Fruit fly (Drosophila melanogaster) whole organism, prepupa: ENCODE measurements around the gene CG31370.

Experiments used
- CG10669 ChIP-seq: fragments of 200-800 bp; sonication (Bioruptor generic); optimal IDR thresholded peaks from 3 replicates; lab custom pipeline; 2018; ENCODE audit warnings: missing biosample characterization, mild to moderate bottlenecking, missing genetic modification characterization, moderate library complexity
- CG11294 ChIP-seq: fragments of 200-800 bp; sonication (Bioruptor generic); IDR thresholded peaks from 2 replicates; pipeline ENCODE4 v1.3.6; 2022; ENCODE audit warnings: missing biosample characterization, missing genetic modification characterization
- CG11762 ChIP-seq: fragments of 200-800 bp; sonication (Bioruptor generic); optimal IDR thresholded peaks from 3 replicates; lab custom pipeline; 2016; ENCODE audit warnings: missing biosample characterization, missing genetic modification characterization; ENCODE audit not compliant: insufficient read depth
- CG11902 ChIP-seq: fragments of 200-800 bp; sonication (Bioruptor generic); optimal IDR thresholded peaks from 3 replicates; lab custom pipeline; 2016; ENCODE audit warnings: missing biosample characterization, missing genetic modification characterization
- CG15336 ChIP-seq: fragments of 200-800 bp; sonication (Bioruptor generic); IDR thresholded peaks from 2 replicates; pipeline ENCODE4 v1.3.6; 2022; ENCODE audit warnings: missing biosample characterization, missing genetic modification characterization
- CG16779 ChIP-seq: fragments of 200-800 bp; sonication (Bioruptor generic); optimal IDR thresholded peaks from 3 replicates; lab custom pipeline; 2017; ENCODE audit warnings: missing biosample characterization, mild to moderate bottlenecking, missing genetic modification characterization
- CG3032 ChIP-seq: fragments of 200-800 bp; optimal IDR thresholded peaks from 2 replicates; lab custom pipeline; 2019; ENCODE audit warnings: missing biosample characterization, mild to moderate bottlenecking, missing genetic modification characterization, moderate library complexity
- CG31627 ChIP-seq: fragments of 200-800 bp; sonication (Bioruptor generic); optimal IDR thresholded peaks from 3 replicates; lab custom pipeline; 2016; ENCODE audit warnings: missing biosample characterization, missing genetic modification characterization
- CG34406 ChIP-seq: fragments of 200-800 bp; sonication (Bioruptor generic); optimal IDR thresholded peaks from 3 replicates; lab custom pipeline; 2016; ENCODE audit warnings: missing biosample characterization, missing genetic modification characterization
- CG3919 ChIP-seq: fragments of 200-800 bp; sonication (Bioruptor generic); optimal IDR thresholded peaks from 3 replicates; lab custom pipeline; 2016; ENCODE audit warnings: missing biosample characterization, missing genetic modification characterization
- CG4318 ChIP-seq: fragments of 200-800 bp; sonication (Bioruptor generic); optimal IDR thresholded peaks from 3 replicates; lab custom pipeline; 2017; ENCODE audit warnings: missing biosample characterization, mild to moderate bottlenecking, missing genetic modification characterization
- CG6163 ChIP-seq: fragments of 200-800 bp; sonication (Bioruptor generic); IDR thresholded peaks from 3 replicates; pipeline ENCODE4 v1.3.6; 2022; ENCODE audit warnings: missing biosample characterization, missing genetic modification characterization
- CG6276 ChIP-seq: fragments of 200-800 bp; sonication (Bioruptor generic); optimal IDR thresholded peaks from 2 replicates; lab custom pipeline; 2017; ENCODE audit warnings: missing biosample characterization, mild to moderate bottlenecking, missing genetic modification characterization
- CG6792 ChIP-seq: fragments of 200-800 bp; sonication (Bioruptor generic); optimal IDR thresholded peaks from 3 replicates; lab custom pipeline; 2016; ENCODE audit warnings: missing biosample characterization, missing genetic modification characterization
- CG8319 ChIP-seq: fragments of 200-800 bp; sonication (Bioruptor generic); optimal IDR thresholded peaks from 3 replicates; lab custom pipeline; 2016; ENCODE audit warnings: missing biosample characterization, missing genetic modification characterization
- CG8632 ChIP-seq: fragments of 200-800 bp; sonication (Bioruptor generic); optimal IDR thresholded peaks from 3 replicates; lab custom pipeline; 2016; ENCODE audit warnings: missing biosample characterization, missing genetic modification characterization
- Eip78C ChIP-seq: fragments of 200-800 bp; sonication (Bioruptor generic); peaks from one replicate; lab custom pipeline; 2016; ENCODE audit warnings: missing biosample characterization, missing genetic modification characterization
- Eip93F ChIP-seq: fragments of 200-800 bp; sonication (Bioruptor generic); optimal IDR thresholded peaks from 2 replicates; lab custom pipeline; 2016; ENCODE audit warnings: missing biosample characterization, mild to moderate bottlenecking, missing genetic modification characterization
- Ets21C ChIP-seq: fragments of 200-800 bp; sonication (Bioruptor generic); optimal IDR thresholded peaks from 3 replicates; lab custom pipeline; 2016; ENCODE audit warnings: missing biosample characterization, missing genetic modification characterization
- Met ChIP-seq: fragments of 200-800 bp; sonication (Bioruptor generic); optimal IDR thresholded peaks from 3 replicates; lab custom pipeline; 2016; ENCODE audit warnings: missing biosample characterization, missing genetic modification characterization
- OdsH ChIP-seq: fragments of 200-800 bp; sonication (Bioruptor generic); optimal IDR thresholded peaks from 3 replicates; lab custom pipeline; 2016; ENCODE audit warnings: missing biosample characterization, missing genetic modification characterization
- Sox102F ChIP-seq: fragments of 200-800 bp; sonication (Bioruptor generic); optimal IDR thresholded peaks from 2 replicates; lab custom pipeline; 2016; ENCODE audit warnings: missing biosample characterization, mild to moderate bottlenecking, missing genetic modification characterization
- Sox14 ChIP-seq: fragments of 200-800 bp; sonication (Bioruptor generic); optimal IDR thresholded peaks from 3 replicates; lab custom pipeline; 2016; ENCODE audit warnings: missing biosample characterization, missing genetic modification characterization
- Sox15 ChIP-seq: fragments of 200-800 bp; sonication (Bioruptor generic); optimal IDR thresholded peaks from 3 replicates; lab custom pipeline; 2016; ENCODE audit warnings: missing biosample characterization, missing genetic modification characterization
- achi ChIP-seq: fragments of 200-800 bp; sonication (Bioruptor generic); optimal IDR thresholded peaks from 3 replicates; lab custom pipeline; 2016; ENCODE audit warnings: missing biosample characterization, missing genetic modification characterization
- acj6 ChIP-seq: fragments of 200-800 bp; sonication (Bioruptor generic); optimal IDR thresholded peaks from 3 replicates; lab custom pipeline; 2016; ENCODE audit warnings: missing biosample characterization, missing genetic modification characterization
- cyc ChIP-seq: fragments of 200-800 bp; sonication (Bioruptor generic); optimal IDR thresholded peaks from 3 replicates; lab custom pipeline; 2016; ENCODE audit warnings: missing biosample characterization, missing genetic modification characterization
- dsx ChIP-seq: fragments of 200-800 bp; optimal IDR thresholded peaks from 3 replicates; lab custom pipeline; 2019; ENCODE audit warnings: missing biosample characterization, mild to moderate bottlenecking, missing genetic modification characterization, moderate library complexity; ENCODE audit not compliant: poor library complexity, severe bottlenecking
- esn ChIP-seq: fragments of 200-800 bp; sonication (Bioruptor generic); optimal IDR thresholded peaks from 2 replicates; lab custom pipeline; 2016; ENCODE audit warnings: missing biosample characterization, mild to moderate bottlenecking, missing genetic modification characterization, moderate library complexity
- fd59A ChIP-seq: fragments of 200-800 bp; sonication (Bioruptor generic); optimal IDR thresholded peaks from 2 replicates; lab custom pipeline; 2017; ENCODE audit warnings: missing biosample characterization, mild to moderate bottlenecking, missing genetic modification characterization, missing genetic modification reagents
- fd85E ChIP-seq: fragments of 200-800 bp; sonication (Bioruptor generic); optimal IDR thresholded peaks from 3 replicates; lab custom pipeline; 2016; ENCODE audit warnings: missing biosample characterization, missing genetic modification characterization
- fkh ChIP-seq: fragments of 200-800 bp; sonication (Bioruptor generic); optimal IDR thresholded peaks from 3 replicates; lab custom pipeline; 2017; ENCODE audit warnings: missing biosample characterization, mild to moderate bottlenecking, missing genetic modification characterization, moderate library complexity
- net ChIP-seq: fragments of 200-800 bp; sonication (Bioruptor generic); optimal IDR thresholded peaks from 3 replicates; lab custom pipeline; 2016; ENCODE audit warnings: missing biosample characterization, missing genetic modification characterization
- salr ChIP-seq, 2 experiments: fragments of 200-800 bp; sonication (Bioruptor generic); optimal IDR thresholded peaks; 3 replicates each; lab custom pipeline; 2016 to 2018; ENCODE audit warnings: missing biosample characterization in 2 of 2, missing genetic modification characterization in 2 of 2, mild to moderate bottlenecking in 1 of 2
- ss ChIP-seq, 2 experiments: fragments of 200-800 bp; sonication (Bioruptor generic); optimal IDR thresholded peaks; 2 replicates in 1 of 2; 3 replicates in 1 of 2; lab custom pipeline; 2017 to 2018; ENCODE audit warnings: mild to moderate bottlenecking in 2 of 2, missing biosample characterization in 2 of 2, missing genetic modification characterization in 2 of 2, moderate library complexity in 1 of 2
- svp ChIP-seq: fragments of 200-800 bp; sonication (Bioruptor generic); peaks from one replicate; lab custom pipeline; 2016; ENCODE audit warnings: missing biosample characterization, missing genetic modification characterization
- vri ChIP-seq: fragments of 200-800 bp; sonication (Bioruptor generic); optimal IDR thresholded peaks from 3 replicates; lab custom pipeline; 2016; ENCODE audit warnings: missing biosample characterization, mild to moderate bottlenecking, missing genetic modification characterization

CG31370 gene

dm6 chr3R:25285173-25285572, 17.1 kb upstream of the CG31370 start, which contains the start of gene CG31104:
Gene CG31104 (plus strand): TSS chr3R:25285473.
- TF ChIP-seq vri (GFP tag; lab: Kevin White, UChicago) = no peak
- no peak for TF ChIP-seq CG3919 (GFP tag; lab: Kevin White, UChicago)
- TF ChIP-seq CG3032 (tag; lab: Kevin White, UChicago) = no peak
- TF ChIP-seq Sox102F = no peak
- no peak for TF ChIP-seq Met
- TF ChIP-seq net = no peak
- no peak for TF ChIP-seq OdsH (GFP tag; lab: Kevin White, UChicago)
- no peak for TF ChIP-seq CG11902
- no peak for TF ChIP-seq dsx (GFP tag; lab: Kevin White, UChicago)
- no peak for TF ChIP-seq CG6792 (GFP tag; lab: Kevin White, UChicago)
- TF ChIP-seq CG8319 = no peak
- TF ChIP-seq CG4318 (GFP tag; lab: Kevin White, UChicago) = no peak
- TF ChIP-seq CG10669 = no peak
- TF ChIP-seq CG11762 (GFP tag; lab: Kevin White, UChicago) = no peak
- no peak for TF ChIP-seq fd59A (GFP tag; lab: Kevin White, UChicago)
- TF ChIP-seq fd85E (GFP tag; lab: Kevin White, UChicago) = no peak
- TF ChIP-seq CG8632 (GFP tag; lab: Kevin White, UChicago) = no peak
- no peak for TF ChIP-seq cyc (GFP tag; lab: Kevin White, UChicago)
- TF ChIP-seq, all 60 proteins: peak for 0

DNA sequence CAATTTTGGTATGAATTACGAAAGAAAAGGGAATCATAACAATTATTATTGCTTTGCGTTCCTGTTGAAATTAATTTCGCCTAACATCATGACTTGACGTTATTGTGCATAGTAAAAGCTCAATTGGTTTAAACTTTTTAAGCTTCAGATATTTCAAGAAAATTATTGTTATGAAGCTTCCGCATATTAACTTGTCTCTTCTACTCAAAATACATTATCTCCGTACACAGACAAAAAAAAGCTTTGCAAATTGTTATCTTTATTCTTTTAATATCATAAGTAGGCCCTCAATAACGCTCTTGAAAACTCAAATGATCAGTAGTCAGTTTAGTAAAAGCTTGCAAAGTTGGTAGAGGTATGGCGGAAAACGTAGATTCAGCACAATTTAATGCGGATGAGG, 15.1 kb upstream of the CG31370 start, which contains the start of gene CG13658:
TSS of gene CG13658 (plus strand) at position 347 of the 400 bp plus-strand sequence.
- TF ChIP-seq esn (GFP tag; lab: Kevin White, UChicago) (no peak), CG34406 (GFP tag; lab: Kevin White, UChicago) (no peak)
- TF ChIP-seq, all 60 proteins: peak for 0

dm6 chr3R:25289589-25289988, 12.7 kb upstream of the CG31370 start, which contains the start of gene CG11893:
Gene CG11893 (plus strand): TSS chr3R:25289889.
- TF ChIP-seq net = no peak
- no peak for TF ChIP-seq ss (GFP tag; optimal IDR thresholded peaks at IDR 0.05; lab: Kevin White, UChicago)
- no peak for TF ChIP-seq Sox15 (GFP tag; lab: Kevin White, UChicago)
- no peak for TF ChIP-seq OdsH (GFP tag; lab: Kevin White, UChicago)
- TF ChIP-seq Eip78C (GFP tag; lab: Kevin White, UChicago) = no peak
- TF ChIP-seq dsx (GFP tag; lab: Kevin White, UChicago) = no peak
- TF ChIP-seq Eip93F = no peak
- TF ChIP-seq CG6163 (GFP tag; lab: Robert Waterston, UW) = no peak
- no peak for TF ChIP-seq svp (GFP tag; lab: Kevin White, UChicago)
- no peak for TF ChIP-seq Met

DNA sequence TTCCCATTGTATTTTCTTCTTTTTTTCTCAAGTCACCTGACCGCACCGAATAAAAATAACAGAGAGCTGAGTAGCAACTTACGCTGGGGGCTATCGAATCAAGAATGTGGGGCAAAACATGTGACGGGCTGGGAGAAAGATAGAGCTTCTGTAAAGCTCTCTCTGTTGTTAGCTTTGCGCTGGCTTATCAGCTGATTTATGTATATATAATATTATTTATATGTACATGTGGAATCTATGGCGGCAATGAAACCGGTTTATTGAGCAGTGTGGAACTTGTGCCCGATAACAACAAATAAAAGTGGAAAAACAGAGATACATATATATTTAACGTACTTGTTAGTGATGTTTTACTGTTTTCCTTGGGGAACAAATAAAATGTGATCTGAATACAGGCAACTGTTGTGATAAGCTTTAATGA, 9.4 kb upstream of the CG31370 start, which contains the start of gene CG31098:
TSS of gene CG31098 (minus strand) at position 114 of the 421 bp plus-strand sequence.
- TF ChIP-seq CG11294 (GFP tag; lab: Robert Waterston, UW) (no peak), Sox14 (GFP tag; lab: Kevin White, UChicago) (no peak), salr (GFP tag; optimal IDR thresholded peaks at IDR 0.05; lab: Kevin White, UChicago) (no peak), CG16779 (tag; lab: Kevin White, UChicago) (peak; percentile 55), cyc (GFP tag; lab: Kevin White, UChicago) (no peak), Eip78C (GFP tag; lab: Kevin White, UChicago) (peak; percentile 77), CG31627 (no peak), vri (GFP tag; lab: Kevin White, UChicago) (peak; percentile 33), CG6163 (GFP tag; lab: Robert Waterston, UW) (no peak; the same call in 1 of the 3 replicates), Ets21C (GFP tag; lab: Kevin White, UChicago) (no peak), CG15336 (GFP tag; lab: Robert Waterston, UW) (no peak; the same call in 1 of the 2 replicates), CG34406 (GFP tag; lab: Kevin White, UChicago) (no peak), Eip93F (peak; percentile 25), fkh (peak; percentile 75), CG3032 (tag; lab: Kevin White, UChicago) (no peak), acj6 (GFP tag; lab: Kevin White, UChicago) (no peak), Sox102F (peak; percentile 3), CG8319 (no peak), CG4318 (GFP tag; lab: Kevin White, UChicago) (no peak), CG6276 (GFP tag; lab: Kevin White, UChicago) (peak; percentile 32), achi (GFP tag; lab: Kevin White, UChicago) (no peak), svp (GFP tag; lab: Kevin White, UChicago) (no peak)
